Worm (Caenorhabditis elegans) whole organism, late embryonic: ENCODE data around the gene oac-59.
A peak's percentile ranks its signal among the peaks of the same experiment; 100 is the strongest.

Experiments
- C38D4.7 ChIP-seq: fragments of 200-800 bp; sonication (Bioruptor generic); optimal IDR thresholded peaks from 2 replicates; lab custom pipeline; 2018; ENCODE audit warnings: mild to moderate bottlenecking, missing genetic modification characterization, moderate library complexity, missing compliant biosample characterization
- F13H6.1 ChIP-seq: sonication (generic microtip); optimal IDR thresholded peaks from 2 replicates; lab custom pipeline; 2016; ENCODE audit warnings: missing genetic modification characterization, missing compliant biosample characterization
- K02D7.2 ChIP-seq: sonication (generic microtip); optimal IDR thresholded peaks from 2 replicates; lab custom pipeline; 2017; ENCODE audit warnings: mild to moderate bottlenecking, missing genetic modification characterization, missing compliant biosample characterization
- K09A11.1 ChIP-seq: sonication (generic microtip); optimal IDR thresholded peaks from 2 replicates; lab custom pipeline; 2017; ENCODE audit warnings: antibody characterized with exemption, mild to moderate bottlenecking, missing genetic modification characterization, missing compliant biosample characterization; ENCODE audit not compliant: insufficient read depth
- T23F11.4 ChIP-seq: fragments of 200-800 bp; sonication (Bioruptor generic); optimal IDR thresholded peaks from 2 replicates; lab custom pipeline; 2018; ENCODE audit warnings: mild to moderate bottlenecking, missing genetic modification characterization, missing compliant biosample characterization
- ahr-1 ChIP-seq: sonication (generic microtip); optimal IDR thresholded peaks from 2 replicates; lab custom pipeline; 2016; ENCODE audit warnings: missing genetic modification characterization, missing compliant biosample characterization
- ama-1 ChIP-seq: fragments of 150-350 bp; optimal IDR thresholded peaks from 2 replicates; lab custom pipeline; 2014
- ceh-18 ChIP-seq: sonication (generic microtip); optimal IDR thresholded peaks from 2 replicates; lab custom pipeline; 2016; ENCODE audit warnings: missing genetic modification characterization, missing compliant biosample characterization
- ceh-19 ChIP-seq: fragments of 200-800 bp; sonication (Bioruptor generic); optimal IDR thresholded peaks from 2 replicates; lab custom pipeline; 2018; ENCODE audit warnings: mild to moderate bottlenecking, missing genetic modification characterization, missing compliant biosample characterization
- ceh-22 ChIP-seq: sonication (generic microtip); optimal IDR thresholded peaks from 2 replicates; lab custom pipeline; 2017; ENCODE audit warnings: missing biosample characterization, missing genetic modification characterization
- ceh-30 ChIP-seq: fragments of 150-350 bp; optimal IDR thresholded peaks from 2 replicates; lab custom pipeline; 2014; ENCODE audit warnings: missing biosample characterization, missing genetic modification characterization
- ceh-34 ChIP-seq: sonication (generic microtip); optimal IDR thresholded peaks from 2 replicates; lab custom pipeline; 2016; ENCODE audit warnings: mild to moderate bottlenecking, missing genetic modification characterization, missing compliant biosample characterization
- ceh-45 ChIP-seq: fragments of 200-800 bp; sonication (Bioruptor generic); IDR thresholded peaks from 2 replicates; pipeline ENCODE4 v1.3.6; 2022; ENCODE audit warnings: missing genetic modification reagents, missing genetic modification characterization, missing compliant biosample characterization
- ceh-48 ChIP-seq: sonication (generic microtip); optimal IDR thresholded peaks from 2 replicates; lab custom pipeline; 2016; ENCODE audit warnings: missing genetic modification characterization, inconsistent platforms, missing compliant biosample characterization
- ceh-6 ChIP-seq: fragments of 200-800 bp; sonication (Bioruptor generic); optimal IDR thresholded peaks from 2 replicates; lab custom pipeline; 2018; ENCODE audit warnings: mild to moderate bottlenecking, missing genetic modification characterization, missing compliant biosample characterization
- che-1 ChIP-seq: sonication (generic microtip); optimal IDR thresholded peaks from 2 replicates; lab custom pipeline; 2016; ENCODE audit warnings: mild to moderate bottlenecking, missing genetic modification characterization, missing compliant biosample characterization
- dve-1 ChIP-seq: sonication (generic microtip); optimal IDR thresholded peaks from 2 replicates; lab custom pipeline; 2017; ENCODE audit warnings: antibody characterized with exemption, mild to moderate bottlenecking, missing genetic modification characterization, missing compliant biosample characterization
- elt-2 ChIP-seq: sonication (generic microtip); optimal IDR thresholded peaks from 2 replicates; lab custom pipeline; 2016; ENCODE audit warnings: missing genetic modification reagents, missing genetic modification characterization, missing compliant biosample characterization
- elt-4 ChIP-seq: sonication (generic microtip); optimal IDR thresholded peaks from 2 replicates; lab custom pipeline; 2016; ENCODE audit warnings: missing genetic modification characterization, missing compliant biosample characterization
- ets-4 ChIP-seq: sonication (generic microtip); optimal IDR thresholded peaks from 2 replicates; lab custom pipeline; 2016; ENCODE audit warnings: missing genetic modification characterization, missing compliant biosample characterization
- fkh-10 ChIP-seq: fragments of 150-350 bp; optimal IDR thresholded peaks from 2 replicates; lab custom pipeline; 2014; ENCODE audit warnings: missing biosample characterization, missing genetic modification reagents, missing genetic modification characterization
- fkh-6 ChIP-seq: sonication (generic microtip); optimal IDR thresholded peaks from 2 replicates; lab custom pipeline; 2016; ENCODE audit warnings: missing genetic modification characterization, missing compliant biosample characterization
- gmeb-2 ChIP-seq: sonication (generic microtip); optimal IDR thresholded peaks from 2 replicates; lab custom pipeline; 2016; ENCODE audit warnings: missing genetic modification characterization, inconsistent platforms, missing compliant biosample characterization
- hlh-6 ChIP-seq: sonication (generic microtip); optimal IDR thresholded peaks from 2 replicates; lab custom pipeline; 2016; ENCODE audit warnings: missing genotype, missing genetic modification characterization, missing compliant biosample characterization
- madf-2 ChIP-seq: sonication (generic microtip); optimal IDR thresholded peaks from 2 replicates; lab custom pipeline; 2017; ENCODE audit warnings: missing genetic modification characterization, missing compliant biosample characterization
- mec-3 ChIP-seq: sonication (generic microtip); optimal IDR thresholded peaks from 2 replicates; lab custom pipeline; 2016; ENCODE audit warnings: borderline replicate concordance, missing genetic modification characterization, missing compliant biosample characterization
- nfya-1 ChIP-seq: sonication (generic microtip); optimal IDR thresholded peaks from 2 replicates; lab custom pipeline; 2017; ENCODE audit warnings: missing genetic modification characterization, mild to moderate bottlenecking, missing compliant biosample characterization, antibody characterized with exemption, moderate library complexity
- odd-2 ChIP-seq: sonication (generic microtip); optimal IDR thresholded peaks from 2 replicates; lab custom pipeline; 2017; ENCODE audit warnings: antibody characterized with exemption, mild to moderate bottlenecking, missing genetic modification characterization, missing compliant biosample characterization
- pag-3 ChIP-seq: sonication (generic microtip); optimal IDR thresholded peaks from 2 replicates; lab custom pipeline; 2016; ENCODE audit warnings: missing compliant biosample characterization, missing genetic modification characterization, borderline replicate concordance
- pha-2 ChIP-seq: sonication (generic microtip); optimal IDR thresholded peaks from 2 replicates; lab custom pipeline; 2017; ENCODE audit warnings: mild to moderate bottlenecking, missing genetic modification characterization, missing compliant biosample characterization
- pha-4 ChIP-seq: fragments of 150-350 bp; optimal IDR thresholded peaks from 2 replicates; lab custom pipeline; 2018; ENCODE audit warnings: missing biosample characterization, missing genetic modification reagents, missing genetic modification characterization
- pqm-1 ChIP-seq: sonication (generic microtip); optimal IDR thresholded peaks from 2 replicates; lab custom pipeline; 2016; ENCODE audit warnings: missing genetic modification characterization, missing compliant biosample characterization
- ref-2 ChIP-seq: sonication (generic microtip); optimal IDR thresholded peaks from 2 replicates; lab custom pipeline; 2016; ENCODE audit warnings: missing genetic modification characterization, missing compliant biosample characterization
- rnt-1 ChIP-seq: sonication (generic microtip); optimal IDR thresholded peaks from 2 replicates; lab custom pipeline; 2016; ENCODE audit warnings: missing genetic modification characterization, missing compliant biosample characterization
- sdc-2 ChIP-seq: sonication (generic microtip); optimal IDR thresholded peaks from 2 replicates; lab custom pipeline; 2016; ENCODE audit warnings: missing genotype, missing genetic modification characterization, missing compliant biosample characterization
- sox-4 ChIP-seq: sonication (generic microtip); optimal IDR thresholded peaks from 2 replicates; lab custom pipeline; 2017; ENCODE audit warnings: mild to moderate bottlenecking, missing genetic modification characterization, inconsistent platforms, missing compliant biosample characterization
- syd-9 ChIP-seq: sonication (generic microtip); optimal IDR thresholded peaks from 2 replicates; lab custom pipeline; 2016; ENCODE audit warnings: mild to moderate bottlenecking, missing genetic modification characterization, moderate library complexity, missing compliant biosample characterization
- tbx-2 ChIP-seq: sonication (generic microtip); optimal IDR thresholded peaks from 2 replicates; lab custom pipeline; 2016; ENCODE audit warnings: missing genetic modification characterization, missing compliant biosample characterization
- tbx-7 ChIP-seq: sonication (generic microtip); optimal IDR thresholded peaks from 2 replicates; lab custom pipeline; 2016; ENCODE audit warnings: missing genotype, missing genetic modification characterization, missing compliant biosample characterization
- unc-42 ChIP-seq: sonication (generic microtip); optimal IDR thresholded peaks from 2 replicates; lab custom pipeline; 2016; ENCODE audit warnings: missing genotype, missing genetic modification characterization, missing compliant biosample characterization
- unc-55 ChIP-seq: sonication (generic microtip); optimal IDR thresholded peaks from 2 replicates; lab custom pipeline; 2017; ENCODE audit warnings: missing biosample characterization, missing genetic modification reagents, missing genetic modification characterization
- zip-5 ChIP-seq: sonication (generic microtip); optimal IDR thresholded peaks from 2 replicates; lab custom pipeline; 2016; ENCODE audit warnings: missing genetic modification characterization, missing compliant biosample characterization
- ztf-16 ChIP-seq: sonication (generic microtip); optimal IDR thresholded peaks from 2 replicates; lab custom pipeline; 2017; ENCODE audit warnings: missing genetic modification characterization, missing compliant biosample characterization

The oac-59 gene

ce11 chrIV:12335248-12335647, 34.2 kb upstream of the oac-59 start:
- TF ChIP-seq nfya-1 (tag; lab: Kevin White, UChicago) (peak; percentile 30), pag-3 (tag; lab: Kevin White, UChicago) (no peak), sdc-2 (tag; lab: Kevin White, UChicago) (no peak), hlh-6 (tag; lab: Kevin White, UChicago) (no peak), pqm-1 (no peak), ztf-16 (tag; lab: Kevin White, UChicago) (no peak), ceh-18 (peak; percentile 36), ceh-19 (GFP tag; lab: Kevin White, UChicago) (no peak), rnt-1 (peak; percentile 30), ets-4 (tag; lab: Kevin White, UChicago) (no peak), fkh-6 (tag; lab: Kevin White, UChicago) (no peak), dve-1 (tag; lab: Kevin White, UChicago) (no peak), gmeb-2 (tag; lab: Kevin White, UChicago) (no peak), ceh-6 (GFP tag; lab: Kevin White, UChicago) (no peak), sox-4 (tag; lab: Kevin White, UChicago) (no peak), tbx-2 (tag; lab: Kevin White, UChicago) (peak; percentile 21), ceh-30 (no peak), ahr-1 (tag; lab: Kevin White, UChicago) (no peak), elt-2 (no peak), C38D4.7 (GFP tag; lab: Kevin White, UChicago) (no peak)

ce11 chrIV:12334708-12335107, 33.6 kb upstream of the oac-59 start:
- TF ChIP-seq elt-4 (tag; lab: Kevin White, UChicago) (no peak), unc-55 (no peak), tbx-7 (no peak), C38D4.7 (GFP tag; lab: Kevin White, UChicago) (no peak), rnt-1 (no peak), gmeb-2 (tag; lab: Kevin White, UChicago) (no peak), ahr-1 (tag; lab: Kevin White, UChicago) (no peak), elt-2 (no peak), ama-1 (no peak), fkh-10 (GFP tag; lab: Kevin White, UChicago) (no peak)

DNA sequence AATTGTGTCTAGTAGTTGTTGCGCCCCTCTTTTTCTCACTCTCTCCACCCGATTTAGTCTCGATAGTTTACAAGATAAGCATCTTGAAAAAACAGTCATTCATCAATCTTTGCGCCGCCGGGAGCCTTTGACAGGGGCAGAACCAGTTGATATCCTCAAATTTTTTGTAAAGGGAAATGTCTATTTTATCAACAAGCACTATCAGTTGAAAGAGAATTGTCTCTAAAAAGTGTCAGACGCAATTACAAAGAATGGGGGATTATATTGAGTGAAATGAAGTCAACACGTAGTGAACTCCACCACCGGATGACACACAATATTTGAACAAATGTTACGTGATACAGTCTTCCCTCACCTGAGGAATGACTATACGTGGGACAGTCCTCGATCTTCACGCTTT, 33.1 kb upstream of the oac-59 start:
- TF ChIP-seq syd-9 (tag; lab: Kevin White, UChicago) (no peak), K09A11.1 (tag; lab: Kevin White, UChicago) (no peak), che-1 (tag; lab: Kevin White, UChicago) (no peak), ceh-22 (no peak), T23F11.4 (no peak), ahr-1 (tag; lab: Kevin White, UChicago) (no peak), unc-42 (tag; lab: Kevin White, UChicago) (no peak), ceh-45 (no peak), ceh-34 (no peak), hlh-6 (tag; lab: Kevin White, UChicago) (no peak)

DNA sequence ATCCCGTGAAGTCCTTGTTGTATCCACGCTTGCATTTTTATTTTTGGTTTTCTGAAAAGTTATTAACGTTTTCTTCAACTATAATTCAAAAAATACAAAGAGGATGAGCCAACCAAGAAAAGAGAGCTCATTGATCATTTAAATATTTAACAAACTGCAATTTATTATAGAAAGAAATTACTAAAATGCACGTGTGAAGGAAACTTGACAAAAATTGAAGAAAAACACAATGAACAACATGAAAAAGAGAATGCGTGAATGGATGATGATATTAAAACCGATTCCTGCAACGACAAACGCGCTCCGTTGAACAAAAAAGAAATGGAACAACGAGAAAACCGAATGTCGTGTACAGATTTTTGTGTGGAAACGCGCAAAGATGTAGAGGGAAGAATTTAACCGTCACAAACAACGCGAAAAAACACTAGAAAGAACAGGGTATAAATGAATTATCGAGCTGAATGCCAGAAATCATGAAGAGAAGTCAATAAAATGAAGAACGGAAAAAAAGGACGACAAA, 29.8 kb upstream of the oac-59 start, which contains the start of gene ufd-1:
ufd-1 (minus strand) TSS at position 51 of the 520 bp plus-strand sequence.
- TF ChIP-seq pha-4 (tag; lab: Kevin White, UChicago), result no peak
- TF ChIP-seq fkh-6 (tag; lab: Kevin White, UChicago), result no peak
- TF ChIP-seq ceh-48 (tag; lab: Kevin White, UChicago), result no peak
- TF ChIP-seq T23F11.4, result no peak
- TF ChIP-seq odd-2 (tag; lab: Kevin White, UChicago), result no peak
- no peak for TF ChIP-seq K02D7.2
- no peak for TF ChIP-seq zip-5
- TF ChIP-seq pha-2 (tag; lab: Kevin White, UChicago), result no peak
- no peak for TF ChIP-seq unc-55
- no peak for TF ChIP-seq mec-3 (tag; lab: Kevin White, UChicago)
- no peak for TF ChIP-seq madf-2 (tag; lab: Kevin White, UChicago)
- TF ChIP-seq ceh-18, result no peak
- TF ChIP-seq nfya-1 (tag; lab: Kevin White, UChicago), result no peak
- TF ChIP-seq ref-2 (tag; lab: Kevin White, UChicago), result no peak
- no peak for TF ChIP-seq ceh-45
- no peak for TF ChIP-seq F13H6.1 (tag; lab: Kevin White, UChicago)
